Worm (Caenorhabditis elegans) whole organism, mixed stage, embryonic: Measurements from ENCODE around the gene mec-15.

Experiments used
- blmp-1 ChIP-seq: fragments of 150-350 bp; optimal IDR thresholded peaks from 2 replicates; lab custom pipeline; 2014; ENCODE audit warnings: missing biosample characterization, missing genetic modification characterization
- lin-13 ChIP-seq: fragments of 150-350 bp; optimal IDR thresholded peaks from 2 replicates; lab custom pipeline; 2014; ENCODE audit warnings: missing biosample characterization, missing genetic modification characterization
- lsy-2 ChIP-seq: fragments of 150-350 bp; optimal IDR thresholded peaks from 2 replicates; lab custom pipeline; 2014; ENCODE audit warnings: missing biosample characterization, missing genetic modification characterization
- nhr-12 ChIP-seq: fragments of 150-350 bp; optimal IDR thresholded peaks from 2 replicates; lab custom pipeline; 2014; ENCODE audit warnings: missing biosample characterization, missing genetic modification characterization
- nhr-28 ChIP-seq: fragments of 150-350 bp; optimal IDR thresholded peaks from 2 replicates; lab custom pipeline; 2014; ENCODE audit warnings: missing biosample characterization, missing genetic modification characterization
- nhr-76 ChIP-seq: sonication (generic microtip); optimal IDR thresholded peaks from 2 replicates; lab custom pipeline; 2017; ENCODE audit warnings: missing biosample characterization, missing genetic modification characterization
- snpc-4 ChIP-seq: fragments of 150-350 bp; optimal IDR thresholded peaks from 2 replicates; lab custom pipeline; 2014; ENCODE audit warnings: missing biosample characterization, missing genetic modification characterization
- sptf-1 ChIP-seq: sonication (generic microtip); optimal IDR thresholded peaks from 2 replicates; lab custom pipeline; 2017; ENCODE audit warnings: mild to moderate bottlenecking, missing genetic modification characterization, moderate library complexity, missing compliant biosample characterization
- unc-120 ChIP-seq: sonication (generic microtip); optimal IDR thresholded peaks from 2 replicates; lab custom pipeline; 2017; ENCODE audit warnings: missing genetic modification characterization, missing compliant biosample characterization; ENCODE audit not compliant: poor library complexity, severe bottlenecking
- unc-39 ChIP-seq: fragments of 150-350 bp; optimal IDR thresholded peaks from 2 replicates; lab custom pipeline; 2014; ENCODE audit warnings: missing biosample characterization, missing genetic modification characterization
- unc-62 ChIP-seq: fragments of 150-350 bp; optimal IDR thresholded peaks from 2 replicates; lab custom pipeline; 2014; ENCODE audit warnings: missing biosample characterization, missing genetic modification reagents, missing genetic modification characterization
- ztf-11 ChIP-seq: fragments of 150-350 bp; optimal IDR thresholded peaks from 2 replicates; lab custom pipeline; 2014; ENCODE audit warnings: missing biosample characterization, missing genetic modification characterization

DNA sequence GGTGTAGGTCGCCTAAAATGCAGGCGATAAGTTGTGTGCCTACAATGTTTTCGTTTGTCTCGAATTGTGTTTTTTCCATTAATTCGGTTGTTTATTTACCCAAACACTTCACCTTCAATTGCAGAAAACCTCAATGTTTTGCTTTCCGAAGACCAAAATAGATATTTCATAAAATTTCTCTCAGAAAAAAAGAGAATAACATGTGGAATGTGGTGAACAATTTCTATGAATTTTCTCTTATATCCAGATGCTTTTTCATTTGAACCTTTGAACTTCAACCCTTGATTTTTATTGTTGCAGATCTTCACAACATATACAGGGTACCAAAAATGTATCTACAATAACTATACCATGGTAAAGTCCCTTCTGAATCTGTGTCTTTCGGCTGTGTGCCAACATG, 33.1 kb downstream of the mec-15 start, which contains the start of gene T01E8.1:
- TF ChIP-seq lsy-2 (tag; lab: Kevin White, UChicago) = no peak
- no peak for TF ChIP-seq unc-120 (tag; lab: Kevin White, UChicago)
- no peak for TF ChIP-seq ztf-11
- no peak for TF ChIP-seq unc-62 (GFP tag; lab: Kevin White, UChicago)
- TF ChIP-seq unc-39 (tag; lab: Kevin White, UChicago) = no peak
- no peak for TF ChIP-seq nhr-76 (tag; lab: Kevin White, UChicago)
- TF ChIP-seq sptf-1 = no peak
- no peak for TF ChIP-seq nhr-12 (tag; lab: Kevin White, UChicago)
- no peak for TF ChIP-seq nhr-28
- no peak for TF ChIP-seq lin-13
- no peak for TF ChIP-seq blmp-1
- no peak for TF ChIP-seq snpc-4 (tag; lab: Kevin White, UChicago)
